Worm (Caenorhabditis elegans) whole organism, midembryonic: ENCODE data around the gene F34D10.4.

Experiments
- cog-1 ChIP-seq: sonication (generic microtip); optimal IDR thresholded peaks from 2 replicates; lab custom pipeline; 2016; ENCODE audit warnings: missing genetic modification characterization, missing compliant biosample characterization
- med-1 ChIP-seq: sonication (generic microtip); optimal IDR thresholded peaks from 2 replicates; lab custom pipeline; 2017; ENCODE audit warnings: missing genetic modification characterization, mild to moderate bottlenecking, missing compliant biosample characterization, antibody characterized with exemption, missing genetic modification reagents; ENCODE audit not compliant: insufficient read depth

ce11 chrIII:3785094-3785493 is 48.7 kb downstream of the F34D10.4 start:
- TF ChIP-seq med-1 (GFP tag; lab: Kevin White, UChicago) = no peak
- no peak for TF ChIP-seq cog-1 (tag; lab: Kevin White, UChicago)
